Fruit fly (Drosophila melanogaster) whole organism, pupa: ENCODE data around the gene CG11911.
A peak's percentile ranks its signal among the peaks of the same experiment; 100 is the strongest.

Experiments
- CG14655 ChIP-seq: fragments of 200-800 bp; sonication (Bioruptor generic); optimal IDR thresholded peaks from 3 replicates; lab custom pipeline; 2017; ENCODE audit warnings: mild to moderate bottlenecking, missing biosample characterization, missing genetic modification reagents, missing genetic modification characterization
- CG8301 ChIP-seq: fragments of 200-800 bp; sonication (Bioruptor generic); optimal IDR thresholded peaks from 2 replicates; lab custom pipeline; 2018; ENCODE audit warnings: missing biosample characterization, mild to moderate bottlenecking, missing genetic modification characterization
- EcR ChIP-seq: fragments of 200-800 bp; sonication (Bioruptor generic); optimal IDR thresholded peaks from 3 replicates; lab custom pipeline; 2019; ENCODE audit warnings: missing biosample characterization, missing genetic modification characterization, mild to moderate bottlenecking, moderate library complexity, missing genetic modification reagents
- rn ChIP-seq: fragments of 200-800 bp; sonication (Bioruptor generic); IDR thresholded peaks from 2 replicates; pipeline ENCODE4 v1.3.6; 2022; ENCODE audit warnings: missing biosample characterization, missing genetic modification characterization

DNA sequence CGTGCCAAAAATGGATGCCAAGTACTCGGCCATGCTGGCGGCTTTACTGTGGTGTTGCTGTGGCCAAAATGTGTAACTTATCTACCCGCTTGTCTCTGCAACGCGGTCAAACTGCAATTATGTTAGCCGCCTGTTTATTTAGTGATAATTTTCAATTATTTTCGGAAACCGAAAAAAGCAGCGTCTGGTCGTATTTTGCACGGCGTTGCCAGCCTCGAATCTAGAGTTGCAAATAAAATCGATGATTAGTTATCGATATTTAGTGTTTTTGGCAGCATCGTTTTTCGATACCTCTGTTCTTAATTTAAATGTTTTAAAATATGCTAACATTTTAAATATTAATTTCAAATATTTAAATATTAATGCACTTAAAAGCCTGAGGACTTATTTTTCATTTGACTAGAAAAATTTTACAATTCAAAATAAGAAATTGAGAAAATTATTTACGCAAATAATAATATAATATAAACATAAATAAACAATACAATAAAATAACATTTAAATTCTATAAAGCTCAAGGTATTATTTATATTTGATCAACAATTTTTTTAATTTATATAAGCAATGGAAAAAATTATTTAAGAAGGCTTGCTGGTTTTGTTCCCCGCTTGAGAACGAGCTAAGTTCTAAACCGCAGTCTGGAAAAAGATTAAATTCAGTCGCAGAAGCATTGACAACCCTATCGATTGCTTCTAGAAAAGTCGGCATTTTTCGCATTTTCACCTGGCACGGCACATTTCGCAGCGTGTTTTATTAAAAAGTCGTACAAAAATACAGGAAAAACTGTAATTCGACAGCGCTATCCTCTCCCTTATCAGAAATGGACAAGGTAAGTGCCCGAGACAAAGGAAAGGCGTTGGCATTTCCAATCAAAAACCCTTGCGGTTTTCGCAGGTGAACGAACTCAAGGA lies 26.3 kb downstream of the CG11911 start, which contains the start of the genes U2af38 and Stip1:
- peak; percentile 99 for TF ChIP-seq EcR (GFP tag; lab: Kevin White, UChicago)
- TF ChIP-seq CG14655 (GFP tag; lab: Kevin White, UChicago), result no peak
- TF ChIP-seq CG8301 (tag; lab: Kevin White, UChicago), result no peak
- no peak for TF ChIP-seq rn (GFP tag; lab: Robert Waterston, UW)
